Fruit fly (Drosophila melanogaster): ENCODE measurements around the gene CG9917.

CG9917 gene

DNA sequence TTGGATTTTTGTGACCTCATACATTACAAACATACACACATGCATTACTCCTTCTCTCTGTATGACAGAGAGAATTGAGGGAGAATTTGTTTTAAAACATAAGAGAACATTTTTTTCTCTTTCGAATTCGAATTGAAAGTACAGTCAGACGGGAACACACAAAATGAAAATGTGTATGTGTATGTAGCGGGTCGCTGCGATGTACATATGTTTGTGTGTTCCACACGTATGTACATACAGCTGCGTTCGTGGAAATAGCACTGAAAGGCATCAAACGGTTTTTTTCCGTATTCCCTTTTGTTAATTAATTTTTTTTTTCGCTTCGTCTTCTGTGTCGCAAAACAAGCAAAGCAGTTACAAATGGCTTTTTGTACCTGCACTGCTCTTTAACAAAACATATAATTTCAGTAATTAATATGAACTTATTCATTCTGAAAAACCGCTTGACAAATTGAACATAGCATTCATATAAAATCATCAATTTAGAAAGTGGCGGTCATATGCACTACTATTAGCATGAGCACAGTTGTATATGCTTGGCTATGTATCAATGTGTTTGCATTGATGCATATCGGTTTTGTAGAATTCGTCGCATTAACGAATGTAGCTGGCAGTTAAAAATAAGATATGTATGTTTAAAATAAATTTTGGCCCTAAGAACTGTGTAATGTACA is 9.7 kb upstream of the CG9917 start (continued):
- TF ChIP-seq CG43689 (GFP tag; IDR thresholded peaks at IDR 0.05), result no peak; the same call in 1 of the 2 replicates
- TF ChIP-seq B-H1 (GFP tag; IDR thresholded peaks at IDR 0.05), result peak; percentile 86
- TF ChIP-seq sens-2 (GFP tag; IDR thresholded peaks at IDR 0.05), result peak; percentile 82
- TF ChIP-seq abd-A (tag; optimal IDR thresholded peaks at IDR 0.05), result peak; percentile 93
- TF ChIP-seq p53 (GFP tag; optimal IDR thresholded peaks at IDR 0.05), result peak; percentile 81
- peak; percentile 99 for TF ChIP-seq sens (GFP tag)
- TF ChIP-seq Hsf (GFP tag; optimal IDR thresholded peaks at IDR 0.05), result peak; percentile 96
- TF ChIP-seq caup (GFP tag; optimal IDR thresholded peaks at IDR 0.05; ENCODE audit: severe bottlenecking), result peak; percentile 95
- peak; percentile 87 for TF ChIP-seq CG11456 (GFP tag; IDR thresholded peaks at IDR 0.05)
- no peak for TF ChIP-seq Doc2 (GFP tag; IDR thresholded peaks at IDR 0.05)
- no peak for TF ChIP-seq prd (optimal IDR thresholded peaks at IDR 0.05)
- TF ChIP-seq prd (GFP tag; IDR thresholded peaks at IDR 0.05), result peak; percentile 94
- TF ChIP-seq CG4424 (GFP tag; optimal IDR thresholded peaks at IDR 0.05), result peak; percentile 93
- peak; percentile 94 for TF ChIP-seq Dad (GFP tag; optimal IDR thresholded peaks at IDR 0.05)
- TF ChIP-seq CG2199 (GFP tag; IDR thresholded peaks at IDR 0.05), result peak; percentile 95; the same call in 2 of the 3 replicates
- peak; percentile 90 for TF ChIP-seq danr (GFP tag; IDR thresholded peaks at IDR 0.05)
- peak; percentile 86 for TF ChIP-seq CG11085 (GFP tag; IDR thresholded peaks at IDR 0.05)
- no peak for TF ChIP-seq hkb (optimal IDR thresholded peaks at IDR 0.05)
- peak; percentile 94 for TF ChIP-seq hkb (GFP tag; IDR thresholded peaks at IDR 0.05)
- TF ChIP-seq H15 (GFP tag; IDR thresholded peaks at IDR 0.05), result peak; percentile 86
- TF ChIP-seq ssp (GFP tag; IDR thresholded peaks at IDR 0.05), result peak; percentile 80
- TF ChIP-seq croc (GFP tag; conservative IDR thresholded peaks at IDR 0.05), result peak; percentile 92
- peak; percentile 92 for TF ChIP-seq CG30431 (GFP tag; optimal IDR thresholded peaks at IDR 0.05)
- peak; percentile 60 for TF ChIP-seq GATAe (GFP tag; conservative IDR thresholded peaks at IDR 0.05)
- peak; percentile 96 for TF ChIP-seq Ssrp (tag; optimal IDR thresholded peaks at IDR 0.05)
- peak; percentile 27 for TF ChIP-seq CG7745 (tag; optimal IDR thresholded peaks at IDR 0.05)
- no peak for TF ChIP-seq CG8478 (optimal IDR thresholded peaks at IDR 0.05)
- TF ChIP-seq ATbp (GFP tag; optimal IDR thresholded peaks at IDR 0.05), result peak; percentile 94
- TF ChIP-seq BEAF-32 (GFP tag; optimal IDR thresholded peaks at IDR 0.05), result peak; percentile 25
- peak; percentile 96 for TF ChIP-seq tx (GFP tag; optimal IDR thresholded peaks at IDR 0.05)
- TF ChIP-seq CG8290 (GFP tag; optimal IDR thresholded peaks at IDR 0.05), result peak; percentile 79
- TF ChIP-seq CG8290 (tag; optimal IDR thresholded peaks at IDR 0.05), result peak; percentile 88 to 89
- peak; percentile 78 for TF ChIP-seq NFAT (GFP tag; IDR thresholded peaks at IDR 0.05)
- peak; percentile 85 for TF ChIP-seq Myb (GFP tag; optimal IDR thresholded peaks at IDR 0.05)
- peak; percentile 96 for TF ChIP-seq CG8388 (GFP tag; optimal IDR thresholded peaks at IDR 0.05)
- peak; percentile 80 for TF ChIP-seq Lim3 (GFP tag; IDR thresholded peaks at IDR 0.05)
- peak; percentile 91 for TF ChIP-seq eyg (GFP tag; optimal IDR thresholded peaks at IDR 0.05)
- peak; percentile 94 for TF ChIP-seq CG17385 (GFP tag; optimal IDR thresholded peaks at IDR 0.05)
- peak; percentile 85 for TF ChIP-seq pros (GFP tag; optimal IDR thresholded peaks at IDR 0.05)
- TF ChIP-seq vvl (GFP tag; IDR thresholded peaks at IDR 0.05), result peak; percentile 93
- peak; percentile 88 for TF ChIP-seq CG4707 (GFP tag; optimal IDR thresholded peaks at IDR 0.05)
- peak; percentile 89 for TF ChIP-seq CG14050 (GFP tag; IDR thresholded peaks at IDR 0.05)
- peak; percentile 90 for TF ChIP-seq esg (GFP tag; conservative IDR thresholded peaks at IDR 0.05)
- TF ChIP-seq Adf1 (GFP tag; IDR thresholded peaks at IDR 0.05), result peak; percentile 57
- peak; percentile 90 for TF ChIP-seq onecut (GFP tag; IDR thresholded peaks at IDR 0.05)
- TF ChIP-seq Dip2 (GFP tag; IDR thresholded peaks at IDR 0.05), result no peak; the same call in 1 of the 2 replicates
- TF ChIP-seq CoRest (tag; optimal IDR thresholded peaks at IDR 0.05), result peak; percentile 99
- peak; percentile 92 for TF ChIP-seq CG7987 (GFP tag; optimal IDR thresholded peaks at IDR 0.05)
- peak; percentile 97 for TF ChIP-seq CG11504 (tag; optimal IDR thresholded peaks at IDR 0.05)
- peak; percentile 69 for TF ChIP-seq Sry-β (GFP tag; optimal IDR thresholded peaks at IDR 0.05)
- peak; percentile 84 for TF ChIP-seq gt (GFP tag; IDR thresholded peaks at IDR 0.05)
- TF ChIP-seq CG7928 (GFP tag; optimal IDR thresholded peaks at IDR 0.05), result peak; percentile 74
